Fruit fly (Drosophila melanogaster): ENCODE measurements around the gene Glut1.

Glut1 gene

dm6 chr3L:1041410-1041809, 127.5 kb downstream of the Glut1 start:
- TF ChIP-seq Gug (GFP tag; IDR thresholded peaks at IDR 0.05) (no peak), vri (GFP tag; optimal IDR thresholded peaks at IDR 0.05) (no peak), Eip93F (GFP tag; optimal IDR thresholded peaks at IDR 0.05) (no peak), pdm3 (GFP tag; optimal IDR thresholded peaks at IDR 0.05) (no peak), CG8632 (GFP tag; optimal IDR thresholded peaks at IDR 0.05) (no peak), CG11902 (GFP tag; optimal IDR thresholded peaks at IDR 0.05) (no peak), CG10631 (GFP tag; optimal IDR thresholded peaks at IDR 0.05) (no peak), cyc (GFP tag; optimal IDR thresholded peaks at IDR 0.05) (no peak), Ets96B (tag; optimal IDR thresholded peaks at IDR 0.05) (no peak), CG6276 (GFP tag; optimal IDR thresholded peaks at IDR 0.05) (no peak), svp (GFP tag) (no peak), Sox102F (GFP tag; optimal IDR thresholded peaks at IDR 0.05) (no peak), ss (GFP tag; optimal IDR thresholded peaks at IDR 0.05) (no peak), topi (GFP tag; optimal IDR thresholded peaks at IDR 0.05) (no peak), Ets21C (GFP tag; optimal IDR thresholded peaks at IDR 0.05) (no peak), CG6792 (GFP tag; optimal IDR thresholded peaks at IDR 0.05) (no peak)

Data from whole organism, prepupa.